Worm (Caenorhabditis elegans) whole organism, L2 larva: ENCODE measurements around the gene dpf-5.

ENCODE experiments used
- R02D3.7 ChIP-seq: fragments of 150-350 bp; optimal IDR thresholded peaks from 2 replicates; lab custom pipeline; 2014; ENCODE audit warnings: missing biosample characterization, missing genetic modification characterization
- ZK546.5 ChIP-seq: sonication (generic microtip); optimal IDR thresholded peaks from 2 replicates; lab custom pipeline; 2017; ENCODE audit warnings: missing biosample characterization, missing genetic modification characterization
- ama-1 ChIP-seq: fragments of 150-350 bp; optimal IDR thresholded peaks from 2 replicates; lab custom pipeline; 2018; ENCODE audit warnings: inconsistent platforms
- ceh-82 ChIP-seq: fragments of 150-350 bp; optimal IDR thresholded peaks from 2 replicates; lab custom pipeline; 2014; ENCODE audit warnings: missing biosample characterization, missing genetic modification characterization
- crh-2 ChIP-seq: sonication (generic microtip); optimal IDR thresholded peaks from 2 replicates; lab custom pipeline; 2017; ENCODE audit warnings: missing biosample characterization, missing genetic modification characterization
- dmd-4 ChIP-seq: sonication (generic microtip); optimal IDR thresholded peaks from 2 replicates; lab custom pipeline; 2017; ENCODE audit warnings: missing biosample characterization, missing genetic modification characterization
- egl-27 ChIP-seq: sonication (generic microtip); optimal IDR thresholded peaks from 3 replicates; lab custom pipeline; 2017; ENCODE audit warnings: missing biosample characterization, missing genetic modification reagents, missing genetic modification characterization
- elt-1 ChIP-seq: fragments of 150-350 bp; optimal IDR thresholded peaks from 2 replicates; lab custom pipeline; 2014; ENCODE audit warnings: missing biosample characterization, missing genetic modification characterization
- elt-3 ChIP-seq: sonication (generic microtip); optimal IDR thresholded peaks from 2 replicates; lab custom pipeline; 2017; ENCODE audit warnings: missing biosample characterization, missing genetic modification characterization
- fos-1 ChIP-seq: fragments of 150-350 bp; optimal IDR thresholded peaks from 2 replicates; lab custom pipeline; 2014; ENCODE audit warnings: missing biosample characterization, missing genetic modification characterization
- gmeb-1 ChIP-seq: fragments of 150-350 bp; optimal IDR thresholded peaks from 2 replicates; lab custom pipeline; 2014; ENCODE audit warnings: missing biosample characterization, missing genetic modification characterization
- lin-11 ChIP-seq: fragments of 150-350 bp; sonication (generic microtip); optimal IDR thresholded peaks from 2 replicates; lab custom pipeline; 2014; ENCODE audit warnings: missing biosample characterization, missing genetic modification characterization, inconsistent platforms, mixed read lengths
- lin-13 ChIP-seq: fragments of 150-350 bp; optimal IDR thresholded peaks from 2 replicates; lab custom pipeline; 2014; ENCODE audit warnings: missing biosample characterization, missing genetic modification reagents, missing genetic modification characterization
- lin-39 ChIP-seq: fragments of 150-350 bp; optimal IDR thresholded peaks from 2 replicates; lab custom pipeline; 2014; ENCODE audit warnings: missing biosample characterization, missing genetic modification reagents, missing genetic modification characterization
- lsy-2 ChIP-seq, 2 experiments: fragments of 150-350 bp in 1 of 2; sonication (generic microtip) in 1 of 2; optimal IDR thresholded peaks; 2 replicates each; lab custom pipeline; 2014 to 2017; ENCODE audit warnings: missing biosample characterization in 2 of 2, missing genetic modification characterization in 2 of 2
- mab-5 ChIP-seq: fragments of 150-350 bp; optimal IDR thresholded peaks from 2 replicates; lab custom pipeline; 2014; ENCODE audit warnings: missing biosample characterization, missing genetic modification characterization
- mbf-1 ChIP-seq: sonication (generic microtip); optimal IDR thresholded peaks from 2 replicates; lab custom pipeline; 2017; ENCODE audit warnings: missing biosample characterization, missing genetic modification characterization
- mdl-1 ChIP-seq, 2 experiments: fragments of 150-350 bp in 1 of 2; sonication (generic microtip) in 1 of 2; optimal IDR thresholded peaks; 2 replicates each; lab custom pipeline; 2017; ENCODE audit warnings: missing biosample characterization in 2 of 2, missing genetic modification characterization in 2 of 2
- nhr-10 ChIP-seq: sonication (generic microtip); optimal IDR thresholded peaks from 2 replicates; lab custom pipeline; 2017; ENCODE audit warnings: missing biosample characterization, missing genetic modification characterization
- nhr-11 ChIP-seq: fragments of 150-350 bp; optimal IDR thresholded peaks from 2 replicates; lab custom pipeline; 2014; ENCODE audit warnings: missing biosample characterization, missing genetic modification characterization
- nhr-12 ChIP-seq: fragments of 150-350 bp; optimal IDR thresholded peaks from 2 replicates; lab custom pipeline; 2014; ENCODE audit warnings: missing biosample characterization, missing genetic modification characterization
- nhr-129 ChIP-seq: fragments of 150-350 bp; optimal IDR thresholded peaks from 2 replicates; lab custom pipeline; 2014; ENCODE audit warnings: missing biosample characterization, missing genetic modification characterization
- nhr-21 ChIP-seq: fragments of 150-350 bp; optimal IDR thresholded peaks from 2 replicates; lab custom pipeline; 2014; ENCODE audit warnings: missing biosample characterization, missing genetic modification characterization
- nhr-25 ChIP-seq: fragments of 150-350 bp; sonication (generic microtip); optimal IDR thresholded peaks from 3 replicates; lab custom pipeline; 2014; ENCODE audit warnings: missing biosample characterization, missing genetic modification characterization
- nhr-6 ChIP-seq: fragments of 150-350 bp; optimal IDR thresholded peaks from 2 replicates; lab custom pipeline; 2014; ENCODE audit warnings: missing biosample characterization, missing genetic modification characterization
- peb-1 ChIP-seq: fragments of 150-350 bp; optimal IDR thresholded peaks from 2 replicates; lab custom pipeline; 2014; ENCODE audit warnings: missing biosample characterization, missing genetic modification characterization
- sem-4 ChIP-seq: fragments of 150-350 bp; optimal IDR thresholded peaks from 2 replicates; lab custom pipeline; 2014; ENCODE audit warnings: missing biosample characterization, missing genetic modification reagents, missing genetic modification characterization
- skn-1 ChIP-seq: sonication (generic microtip); optimal IDR thresholded peaks from 2 replicates; lab custom pipeline; 2017; ENCODE audit warnings: missing biosample characterization, missing genetic modification characterization
- sma-3 ChIP-seq: sonication (generic microtip); optimal IDR thresholded peaks from 2 replicates; lab custom pipeline; 2016; ENCODE audit warnings: missing genetic modification reagents, missing genetic modification characterization, missing compliant biosample characterization
- sma-9 ChIP-seq, 2 experiments: fragments of 150-350 bp in 1 of 2; sonication (generic microtip) in 1 of 2; optimal IDR thresholded peaks; 2 replicates each; lab custom pipeline; 2014 to 2016; ENCODE audit warnings: missing genetic modification characterization in 2 of 2, mild to moderate bottlenecking in 1 of 2, missing biosample characterization in 1 of 2, missing compliant biosample characterization in 1 of 2, missing genetic modification reagents in 1 of 2, moderate library complexity in 1 of 2
- snpc-4 ChIP-seq: fragments of 150-350 bp; optimal IDR thresholded peaks from 2 replicates; lab custom pipeline; 2014; ENCODE audit warnings: missing biosample characterization, missing genetic modification characterization
- unc-55 ChIP-seq: fragments of 150-350 bp; sonication (generic microtip); optimal IDR thresholded peaks from 3 replicates; lab custom pipeline; 2014; ENCODE audit warnings: missing biosample characterization, missing genetic modification reagents, missing genetic modification characterization
- zag-1 ChIP-seq: fragments of 150-350 bp; optimal IDR thresholded peaks from 2 replicates; lab custom pipeline; 2014; ENCODE audit warnings: missing biosample characterization, missing genetic modification characterization
- ztf-1 ChIP-seq: fragments of 200-800 bp; sonication (Bioruptor generic); conservative IDR thresholded peaks from 2 replicates; pipeline ENCODE4 v1.3.6; 2022; ENCODE audit warnings: missing genetic modification characterization, missing compliant biosample characterization
- ztf-11 ChIP-seq: sonication (generic microtip); optimal IDR thresholded peaks from 2 replicates; lab custom pipeline; 2017; ENCODE audit warnings: missing biosample characterization, missing genetic modification characterization
- ztf-4 ChIP-seq: fragments of 150-350 bp; optimal IDR thresholded peaks from 2 replicates; lab custom pipeline; 2014; ENCODE audit warnings: missing biosample characterization, missing genetic modification characterization

The dpf-5 gene

ce11 chrIV:4771792-4772191, 34.6 kb downstream of the dpf-5 start, which contains the start of gene R11E3.2:
Gene R11E3.2, plus strand, starts transcription at chrIV:4772092.
- TF ChIP-seq R02D3.7 (tag; lab: Kevin White, UChicago) = no peak
- no peak for TF ChIP-seq dmd-4 (tag; lab: Kevin White, UChicago)
- TF ChIP-seq fos-1 (tag; lab: Kevin White, UChicago) = peak; percentile 29

- no peak for TF ChIP-seq nhr-25 (tag; lab: Kevin White, UChicago)
- TF ChIP-seq ztf-1 (GFP tag; lab: Robert Waterston, UW) = no peak
- no peak for TF ChIP-seq gmeb-1 (tag; lab: Kevin White, UChicago)
- no peak for TF ChIP-seq lin-13 (GFP tag; lab: Kevin White, UChicago)
- TF ChIP-seq mab-5 (tag; lab: Kevin White, UChicago) = no peak
- TF ChIP-seq sem-4 = no peak
- TF ChIP-seq lin-11 (tag; lab: Kevin White, UChicago) = no peak
- TF ChIP-seq dmd-4 (tag; lab: Kevin White, UChicago) = no peak
- TF ChIP-seq nhr-10 (tag; lab: Kevin White, UChicago) = no peak
- no peak for TF ChIP-seq nhr-21 (tag; lab: Kevin White, UChicago)
- no peak for TF ChIP-seq zag-1 (tag; lab: Kevin White, UChicago)
- no peak for TF ChIP-seq ceh-82 (tag; lab: Kevin White, UChicago)
- TF ChIP-seq mbf-1 (tag; lab: Kevin White, UChicago) = no peak
These were observed 42.0 kb downstream of the dpf-5 start, which contains the start of gene npp-26 for ce11 chrIV:4764422-4764821. Gene npp-26, plus strand, starts transcription at chrIV:4764722.

ce11 chrIV:4763844-4764243, 42.5 kb downstream of the dpf-5 start, which contains the start of gene Y17G9B.2:
Gene Y17G9B.2, plus strand, starts transcription at chrIV:4764144.
- no peak for TF ChIP-seq crh-2 (tag; lab: Kevin White, UChicago)
- no peak for TF ChIP-seq peb-1 (tag; lab: Kevin White, UChicago)
- TF ChIP-seq elt-1 (tag; lab: Kevin White, UChicago) = no peak
- no peak for TF ChIP-seq ama-1
- no peak for TF ChIP-seq ZK546.5
- no peak for TF ChIP-seq ztf-4 (tag; lab: Kevin White, UChicago)
- TF ChIP-seq mdl-1 (tag; optimal IDR thresholded peaks at IDR 0.05; lab: Kevin White, UChicago) = no peak
- TF ChIP-seq unc-55 = no peak
- TF ChIP-seq nhr-129 (tag; lab: Kevin White, UChicago) = no peak
- TF ChIP-seq lin-13 (GFP tag; lab: Kevin White, UChicago) = no peak
- TF ChIP-seq ztf-1 (GFP tag; lab: Robert Waterston, UW) = no peak
- TF ChIP-seq skn-1 = no peak
- no peak for TF ChIP-seq lin-11 (tag; lab: Kevin White, UChicago)

ce11 chrIV:4762990-4763545, 43.3 kb downstream of the dpf-5 start:
- peak in 1 of 2 experiments; percentile 52 for TF ChIP-seq lsy-2 (tag; optimal IDR thresholded peaks at IDR 0.05; lab: Kevin White, UChicago)

- no peak for TF ChIP-seq ztf-11
- no peak for TF ChIP-seq snpc-4 (tag; lab: Kevin White, UChicago)
- TF ChIP-seq sem-4 = no peak
- TF ChIP-seq peb-1 (tag; lab: Kevin White, UChicago) = no peak
- TF ChIP-seq ZK546.5 = no peak
- no peak for TF ChIP-seq nhr-11 (tag; lab: Kevin White, UChicago)
- TF ChIP-seq dmd-4 (tag; lab: Kevin White, UChicago) = no peak
- no peak for TF ChIP-seq lin-39
- TF ChIP-seq gmeb-1 (tag; lab: Kevin White, UChicago) = no peak
- no peak for TF ChIP-seq unc-55
- TF ChIP-seq skn-1 = no peak
- TF ChIP-seq zag-1 (tag; lab: Kevin White, UChicago) = no peak
- no peak for TF ChIP-seq egl-27 (tag; lab: Kevin White, UChicago)
- no peak for TF ChIP-seq nhr-6 (tag; lab: Kevin White, UChicago)
- TF ChIP-seq sma-3 = no peak
- no peak for TF ChIP-seq sma-9 (GFP tag; optimal IDR thresholded peaks at IDR 0.05; lab: Kevin White, UChicago)
- TF ChIP-seq sma-9 (tag; optimal IDR thresholded peaks at IDR 0.05; lab: Kevin White, UChicago) = no peak
- TF ChIP-seq nhr-25 (tag; lab: Kevin White, UChicago) = no peak
- no peak for TF ChIP-seq elt-3
- no peak for TF ChIP-seq nhr-12 (tag; lab: Kevin White, UChicago)
- TF ChIP-seq, all 48 proteins: peak for 0
These were observed 45.9 kb downstream of the dpf-5 start, which contains the start of the genes memi-1 and cyp-31A3 for ce11 chrIV:4760378-4761084. Gene memi-1, minus strand, starts transcription at chrIV:4760428. Gene cyp-31A3, plus strand, starts transcription at chrIV:4761049.
